Fruit fly (Drosophila melanogaster): ENCODE results near the gene vn.

Gene vn

dm6 chr3L:5869614-5870204, 24.2 kb upstream of the vn start (continued):
- peak; percentile 1 for TF ChIP-seq CG13775 (GFP tag; optimal IDR thresholded peaks at IDR 0.05)
- TF ChIP-seq E2f2 (GFP tag; IDR thresholded peaks at IDR 0.05), result peak; percentile 48
- no peak for TF ChIP-seq mld (GFP tag; IDR thresholded peaks at IDR 0.05; ENCODE audit: partially characterized antibody)
- TF ChIP-seq CG3163 (GFP tag; optimal IDR thresholded peaks at IDR 0.05), result peak; percentile 37
- TF ChIP-seq CG12155 (GFP tag; optimal IDR thresholded peaks at IDR 0.05), result peak; percentile 43
- TF ChIP-seq CG31224 (GFP tag; IDR thresholded peaks at IDR 0.05), result peak; percentile 56; the same call in 1 of the 2 replicates
- no peak for TF ChIP-seq Nf-YC (tag; optimal IDR thresholded peaks at IDR 0.05)
- TF ChIP-seq CG10366 (GFP tag; IDR thresholded peaks at IDR 0.05), result peak; percentile 78
- peak; percentile 76; the same call in 2 of the 3 replicates for TF ChIP-seq otp (GFP tag; IDR thresholded peaks at IDR 0.05)
- TF ChIP-seq Spps (tag; optimal IDR thresholded peaks at IDR 0.05), result peak; percentile 57
- TF ChIP-seq Chrac-16 (GFP tag; optimal IDR thresholded peaks at IDR 0.05), result peak; percentile 61
- peak; percentile 63 for TF ChIP-seq CG1603 (tag; optimal IDR thresholded peaks at IDR 0.05)
- peak; percentile 94 for TF ChIP-seq CG4360 (GFP tag; IDR thresholded peaks at IDR 0.05)
- TF ChIP-seq Hmr (GFP tag; optimal IDR thresholded peaks at IDR 0.05), result peak; percentile 62
- TF ChIP-seq ranshi (GFP tag; IDR thresholded peaks at IDR 0.05), result 0 out of 2 replicates have a peak, but pooled peaks have one; percentile 45
- no peak for TF ChIP-seq BEAF-32 (GFP tag; optimal IDR thresholded peaks at IDR 0.05)
- no peak for TF ChIP-seq sug (tag; optimal IDR thresholded peaks at IDR 0.05)
- TF ChIP-seq nau (GFP tag; optimal IDR thresholded peaks at IDR 0.05), result no peak
- no peak for TF ChIP-seq C15 (GFP tag; IDR thresholded peaks at IDR 0.05)
- peak; percentile 60 for TF ChIP-seq dmrt99B (tag; optimal IDR thresholded peaks at IDR 0.05)
- TF ChIP-seq Sin3A (optimal IDR thresholded peaks at IDR 0.05), result no peak
- TF ChIP-seq trh (GFP tag; optimal IDR thresholded peaks at IDR 0.05), result no peak
- no peak for TF ChIP-seq lbe (GFP tag; optimal IDR thresholded peaks at IDR 0.05)
- TF ChIP-seq CG8924 (tag; optimal IDR thresholded peaks at IDR 0.05), result peak; percentile 15
- TF ChIP-seq unc-4 (GFP tag; IDR thresholded peaks at IDR 0.05; ENCODE audit: partially characterized antibody), result 0 out of 2 replicates have a peak, but pooled peaks have one; percentile 16
- peak; percentile 38; the same call in 1 of the 2 replicates for TF ChIP-seq CG10321 (GFP tag; IDR thresholded peaks at IDR 0.05)
- no peak for TF ChIP-seq hbn (GFP tag; IDR thresholded peaks at IDR 0.05; ENCODE audit: partially characterized antibody)
- no peak for TF ChIP-seq Bteb2 (GFP tag; optimal IDR thresholded peaks at IDR 0.05)
- no peak for TF ChIP-seq crc (GFP tag; optimal IDR thresholded peaks at IDR 0.05)
- no peak for TF ChIP-seq cg (GFP tag; optimal IDR thresholded peaks at IDR 0.05)
- TF ChIP-seq Elba2 (GFP tag; optimal IDR thresholded peaks at IDR 0.05), result peak; percentile 11
- no peak for TF ChIP-seq hkb (optimal IDR thresholded peaks at IDR 0.05)
- TF ChIP-seq hkb (GFP tag; IDR thresholded peaks at IDR 0.05), result peak; percentile 45; the same call in 1 of the 2 replicates
- peak; percentile 54 for TF ChIP-seq CG8944 (GFP tag; optimal IDR thresholded peaks at IDR 0.05)
- TF ChIP-seq CG10209 (GFP tag; optimal IDR thresholded peaks at IDR 0.05), result peak; percentile 53
- TF ChIP-seq CG4282 (GFP tag; optimal IDR thresholded peaks at IDR 0.05), result no peak
- peak; percentile 61; the same call in 1 of the 2 replicates for TF ChIP-seq tna (GFP tag; IDR thresholded peaks at IDR 0.05; ENCODE audit: partially characterized antibody)
- TF ChIP-seq sens-2 (GFP tag; IDR thresholded peaks at IDR 0.05), result 0 out of 2 replicates have a peak, but pooled peaks have one; percentile 8
- TF ChIP-seq pnt (GFP tag; optimal IDR thresholded peaks at IDR 0.05), result peak; percentile 54
- no peak for TF ChIP-seq exex (tag; optimal IDR thresholded peaks at IDR 0.05)
- peak in 1 of 2 experiments; percentile 28 for TF ChIP-seq Pdp1 (GFP tag; optimal IDR thresholded peaks at IDR 0.05)
- peak; percentile 51; the same call in 1 of the 3 replicates for TF ChIP-seq so (GFP tag; IDR thresholded peaks at IDR 0.05)
- peak; percentile 66 for TF ChIP-seq trem (tag; optimal IDR thresholded peaks at IDR 0.05)
- peak; percentile 24 for TF ChIP-seq CG1233 (GFP tag; optimal IDR thresholded peaks at IDR 0.05)
- TF ChIP-seq CG10959 (GFP tag; IDR thresholded peaks at IDR 0.05), result peak; percentile 61; the same call in 1 of the 2 replicates
- TF ChIP-seq CG14860 (GFP tag; IDR thresholded peaks at IDR 0.05; ENCODE audit: partially characterized antibody), result no peak
- no peak for TF ChIP-seq dm (GFP tag; optimal IDR thresholded peaks at IDR 0.05)
- no peak for TF ChIP-seq Sox100B (GFP tag; optimal IDR thresholded peaks at IDR 0.05)
- TF ChIP-seq her (GFP tag; optimal IDR thresholded peaks at IDR 0.05), result no peak
- peak; percentile 74 for TF ChIP-seq CG4424 (GFP tag; optimal IDR thresholded peaks at IDR 0.05)

Measured in whole organism, embryonic.